Fruit fly (Drosophila melanogaster) whole organism, embryonic: ENCODE data around the gene Mco1.

Source experiments
- Abd-B ChIP-seq: fragments of 200-800 bp; sonication (Bioruptor generic); optimal IDR thresholded peaks from 2 replicates; lab custom pipeline; 2018; ENCODE audit warnings: missing biosample characterization, mild to moderate bottlenecking, missing genetic modification characterization, moderate library complexity
- Ada2b ChIP-seq: fragments of 200-800 bp; sonication (Bioruptor generic); IDR thresholded peaks from 2 replicates; pipeline ENCODE4 v1.3.6; 2022; ENCODE audit warnings: missing biosample characterization, missing genetic modification characterization
- CG10267 ChIP-seq: fragments of 200-800 bp; sonication (Bioruptor generic); optimal IDR thresholded peaks from 2 replicates; lab custom pipeline; 2018; ENCODE audit warnings: missing biosample characterization, mild to moderate bottlenecking, missing genetic modification characterization, moderate library complexity
- CG11504 ChIP-seq: fragments of 200-800 bp; sonication (Bioruptor generic); optimal IDR thresholded peaks from 3 replicates; lab custom pipeline; 2019; ENCODE audit warnings: missing biosample characterization, mild to moderate bottlenecking, missing genetic modification characterization, moderate library complexity
- CG15269 ChIP-seq: fragments of 200-800 bp; sonication (Bioruptor generic); optimal IDR thresholded peaks from 2 replicates; lab custom pipeline; 2018; ENCODE audit warnings: missing biosample characterization, mild to moderate bottlenecking, missing genetic modification characterization, moderate library complexity
- CG15601 ChIP-seq: fragments of 200-800 bp; sonication (Bioruptor generic); optimal IDR thresholded peaks from 3 replicates; lab custom pipeline; 2019; ENCODE audit warnings: missing biosample characterization, mild to moderate bottlenecking, missing genetic modification characterization, moderate library complexity
- CG16815 ChIP-seq: fragments of 200-800 bp; sonication (Bioruptor generic); optimal IDR thresholded peaks from 3 replicates; lab custom pipeline; 2017; ENCODE audit warnings: missing biosample characterization, mild to moderate bottlenecking, missing genetic modification characterization
- CG17361 ChIP-seq: fragments of 200-800 bp; sonication (Bioruptor generic); IDR thresholded peaks from 3 replicates; pipeline ENCODE4 v1.3.6; 2022; ENCODE audit warnings: missing biosample characterization, missing genetic modification characterization
- CG17912 ChIP-seq: fragments of 200-800 bp; sonication (Bioruptor generic); optimal IDR thresholded peaks from 2 replicates; lab custom pipeline; 2018; ENCODE audit warnings: missing biosample characterization, mild to moderate bottlenecking, missing genetic modification characterization
- CG18764 ChIP-seq: fragments of 200-800 bp; sonication (Bioruptor generic); optimal IDR thresholded peaks from 3 replicates; lab custom pipeline; 2016; ENCODE audit warnings: missing biosample characterization, missing genetic modification characterization
- CG2116 ChIP-seq: fragments of 200-800 bp; sonication (Bioruptor generic); optimal IDR thresholded peaks from 3 replicates; lab custom pipeline; 2018; ENCODE audit warnings: missing biosample characterization, mild to moderate bottlenecking, missing genetic modification characterization
- CG32767 ChIP-seq: fragments of 200-800 bp; sonication (Bioruptor generic); IDR thresholded peaks from 2 replicates; pipeline ENCODE4 v1.3.6; 2022; ENCODE audit warnings: missing biosample characterization, missing genetic modification characterization
- CG32772 ChIP-seq: fragments of 200-800 bp; sonication (Bioruptor generic); IDR thresholded peaks from 2 replicates; pipeline ENCODE4 v1.3.6; 2022; ENCODE audit warnings: missing biosample characterization, missing genetic modification characterization
- CG3281 ChIP-seq: fragments of 200-800 bp; sonication (Bioruptor generic); optimal IDR thresholded peaks from 3 replicates; lab custom pipeline; 2017; ENCODE audit warnings: missing biosample characterization, mild to moderate bottlenecking, missing genetic modification characterization
- CG3995 ChIP-seq: fragments of 200-800 bp; sonication (Bioruptor generic); optimal IDR thresholded peaks from 3 replicates; lab custom pipeline; 2016; ENCODE audit warnings: missing biosample characterization, missing genetic modification characterization
- CG4360 ChIP-seq: fragments of 200-800 bp; sonication (Bioruptor generic); IDR thresholded peaks from 2 replicates; pipeline ENCODE4 v1.3.6; 2022; ENCODE audit warnings: missing biosample characterization, missing genetic modification characterization
- CG6272 ChIP-seq: fragments of 200-800 bp; sonication (Bioruptor generic); IDR thresholded peaks from 2 replicates; pipeline ENCODE4 v1.3.6; 2022; ENCODE audit warnings: missing biosample characterization, missing genetic modification characterization
- CG8765 ChIP-seq: fragments of 200-800 bp; sonication (Bioruptor generic); IDR thresholded peaks from 2 replicates; pipeline ENCODE4 v1.3.6; 2022; ENCODE audit warnings: missing biosample characterization, missing genetic modification characterization
- CG9727 ChIP-seq: fragments of 200-800 bp; sonication (Bioruptor generic); optimal IDR thresholded peaks from 3 replicates; lab custom pipeline; 2017; ENCODE audit warnings: missing biosample characterization, mild to moderate bottlenecking, missing genetic modification characterization
- CG9817 ChIP-seq: fragments of 200-800 bp; sonication (Bioruptor generic); optimal IDR thresholded peaks from 2 replicates; lab custom pipeline; 2018; ENCODE audit warnings: missing biosample characterization, mild to moderate bottlenecking, missing genetic modification characterization, moderate library complexity
- CG9876 ChIP-seq: fragments of 200-800 bp; sonication (Bioruptor generic); optimal IDR thresholded peaks from 2 replicates; lab custom pipeline; 2016; ENCODE audit warnings: missing biosample characterization, missing genetic modification characterization
- Dip3 ChIP-seq: fragments of 200-800 bp; sonication (Bioruptor generic); optimal IDR thresholded peaks from 3 replicates; lab custom pipeline; 2016; ENCODE audit warnings: missing biosample characterization, missing genetic modification characterization
- Drgx ChIP-seq: fragments of 200-800 bp; sonication (Bioruptor generic); IDR thresholded peaks from 2 replicates; pipeline ENCODE4 v1.3.6; 2022; ENCODE audit warnings: missing biosample characterization, missing genetic modification characterization
- H15 ChIP-seq: fragments of 200-800 bp; sonication (Bioruptor generic); IDR thresholded peaks from 3 replicates; pipeline ENCODE4 v1.3.6; 2022; ENCODE audit warnings: missing biosample characterization, missing genetic modification characterization
- HLH54F ChIP-seq: fragments of 200-800 bp; sonication (Bioruptor generic); optimal IDR thresholded peaks from 3 replicates; lab custom pipeline; 2016; ENCODE audit warnings: missing biosample characterization, missing genetic modification characterization
- HmgZ ChIP-seq: fragments of 200-800 bp; sonication (Bioruptor generic); optimal IDR thresholded peaks from 2 replicates; lab custom pipeline; 2018; ENCODE audit warnings: missing biosample characterization, mild to moderate bottlenecking, missing genetic modification characterization
- Hmx ChIP-seq: fragments of 200-800 bp; sonication (Bioruptor generic); optimal IDR thresholded peaks from 2 replicates; lab custom pipeline; 2016; ENCODE audit warnings: missing biosample characterization, missing genetic modification characterization
- Hr39 ChIP-seq: fragments of >200 bp; optimal IDR thresholded peaks from 2 replicates; lab custom pipeline; 2017
- Hr51 ChIP-seq, 2 experiments: fragments of 200-800 bp; sonication (Bioruptor generic); optimal IDR thresholded peaks; 2 replicates in 1 of 2; 3 replicates in 1 of 2; lab custom pipeline; 2016 to 2018; ENCODE audit warnings: missing biosample characterization in 2 of 2, missing genetic modification characterization in 2 of 2, mild to moderate bottlenecking in 1 of 2, moderate library complexity in 1 of 2
- Med ChIP-seq: fragments of 200-800 bp; sonication (Bioruptor generic); peaks from one replicate; lab custom pipeline; 2016; ENCODE audit warnings: missing biosample characterization, missing genetic modification characterization, mild to moderate bottlenecking, inconsistent platforms, moderate library complexity
- Meics ChIP-seq: fragments of 200-800 bp; sonication (Bioruptor generic); optimal IDR thresholded peaks from 2 replicates; lab custom pipeline; 2017; ENCODE audit warnings: missing biosample characterization, mild to moderate bottlenecking, missing genetic modification characterization
- Mes4 ChIP-seq: fragments of 200-800 bp; sonication (Bioruptor generic); optimal IDR thresholded peaks from 2 replicates; lab custom pipeline; 2016; ENCODE audit warnings: missing biosample characterization, missing genetic modification characterization
- Opbp ChIP-seq: fragments of 200-800 bp; sonication (Bioruptor generic); IDR thresholded peaks from 3 replicates; pipeline ENCODE4 v1.3.6; 2022; ENCODE audit warnings: missing biosample characterization, missing genetic modification characterization; ENCODE audit not compliant: partially characterized antibody
- Six4 ChIP-seq: fragments of 200-800 bp; sonication (Bioruptor generic); optimal IDR thresholded peaks from 2 replicates; lab custom pipeline; 2016; ENCODE audit warnings: missing biosample characterization, missing genetic modification characterization
- Spps ChIP-seq: fragments of 200-800 bp; sonication (Bioruptor generic); optimal IDR thresholded peaks from 2 replicates; lab custom pipeline; 2018; ENCODE audit warnings: missing biosample characterization, mild to moderate bottlenecking, missing genetic modification characterization
- ab ChIP-seq: fragments of 200-800 bp; sonication (Bioruptor generic); optimal IDR thresholded peaks from 2 replicates; lab custom pipeline; 2016; ENCODE audit warnings: missing biosample characterization, missing genetic modification characterization
- abd-A ChIP-seq: fragments of 200-800 bp; sonication (Bioruptor generic); optimal IDR thresholded peaks from 3 replicates; lab custom pipeline; 2019; ENCODE audit warnings: missing biosample characterization, mild to moderate bottlenecking, missing genetic modification characterization, moderate library complexity
- ash1 ChIP-seq: fragments of 200-800 bp; sonication (Bioruptor generic); optimal IDR thresholded peaks from 2 replicates; lab custom pipeline; 2018; ENCODE audit warnings: missing biosample characterization, mild to moderate bottlenecking, missing genetic modification characterization
- cg ChIP-seq: fragments of 200-800 bp; sonication (Bioruptor generic); optimal IDR thresholded peaks from 3 replicates; lab custom pipeline; 2019; ENCODE audit warnings: missing biosample characterization, mild to moderate bottlenecking, missing genetic modification characterization, moderate library complexity
- ems ChIP-seq: fragments of 200-800 bp; sonication (Bioruptor generic); optimal IDR thresholded peaks from 3 replicates; lab custom pipeline; 2016; ENCODE audit warnings: missing biosample characterization, missing genetic modification characterization
- eyg ChIP-seq: fragments of 200-800 bp; sonication (Bioruptor generic); optimal IDR thresholded peaks from 3 replicates; lab custom pipeline; 2016; ENCODE audit warnings: missing biosample characterization, missing genetic modification characterization
- gcm2 ChIP-seq: fragments of 200-800 bp; sonication (Bioruptor generic); optimal IDR thresholded peaks from 2 replicates; lab custom pipeline; 2016; ENCODE audit warnings: missing biosample characterization, missing genetic modification characterization
- hb ChIP-seq: fragments of 200-800 bp; sonication (Bioruptor generic); IDR thresholded peaks from 3 replicates; pipeline ENCODE4 v1.3.6; 2022; ENCODE audit warnings: missing biosample characterization, missing genetic modification characterization; ENCODE audit not compliant: partially characterized antibody
- her ChIP-seq: fragments of 200-800 bp; sonication (Bioruptor generic); optimal IDR thresholded peaks from 2 replicates; lab custom pipeline; 2016; ENCODE audit warnings: missing biosample characterization, missing genetic modification characterization
- lmd ChIP-seq: fragments of 200-800 bp; sonication (Bioruptor generic); IDR thresholded peaks from 2 replicates; pipeline ENCODE4 v1.3.6; 2022; ENCODE audit warnings: missing biosample characterization, missing genetic modification characterization
- lola ChIP-seq, 3 experiments: fragments of >200 bp in 2 of 3; fragments of 200-800 bp in 1 of 3; sonication (Bioruptor generic) in 1 of 3; optimal IDR thresholded peaks; 2 replicates each; lab custom pipeline; 2017 to 2019; ENCODE audit warnings: missing biosample characterization in 3 of 3, missing genetic modification characterization in 3 of 3, mild to moderate bottlenecking in 1 of 3, moderate library complexity in 1 of 3
- pita ChIP-seq: fragments of 200-800 bp; sonication (Bioruptor generic); optimal IDR thresholded peaks from 2 replicates; lab custom pipeline; 2017; ENCODE audit warnings: missing biosample characterization, mild to moderate bottlenecking, missing genetic modification characterization
- rib ChIP-seq: fragments of 200-800 bp; sonication (Bioruptor generic); IDR thresholded peaks from 2 replicates; pipeline ENCODE4 v1.3.6; 2022; ENCODE audit warnings: missing biosample characterization, missing genetic modification characterization
- sens ChIP-seq: fragments of 200-800 bp; sonication (Bioruptor generic); peaks from one replicate; lab custom pipeline; 2016; ENCODE audit warnings: missing biosample characterization, missing genetic modification characterization
- shn ChIP-seq: fragments of 200-800 bp; sonication (Bioruptor generic); optimal IDR thresholded peaks from 3 replicates; lab custom pipeline; 2016; ENCODE audit warnings: missing biosample characterization, missing genetic modification characterization
- vvl ChIP-seq: fragments of 200-800 bp; sonication (Bioruptor generic); IDR thresholded peaks from 2 replicates; pipeline ENCODE4 v1.3.6; 2022; ENCODE audit warnings: missing biosample characterization, missing genetic modification characterization
- zf30C ChIP-seq: fragments of 200-800 bp; sonication (Bioruptor generic); optimal IDR thresholded peaks from 3 replicates; lab custom pipeline; 2018; ENCODE audit warnings: missing biosample characterization, mild to moderate bottlenecking, missing genetic modification characterization

Mco1 gene

dm6 chr2L:9438227-9438626 lies 21.8 kb downstream of the Mco1 start (continued):
- TF ChIP-seq Hmx (GFP tag; lab: Kevin White, UChicago) (no peak), her (GFP tag; lab: Kevin White, UChicago) (no peak), ash1 (GFP tag; lab: Kevin White, UChicago) (no peak), gcm2 (GFP tag; lab: Kevin White, UChicago) (no peak), sens (GFP tag; lab: Kevin White, UChicago) (no peak), CG2116 (GFP tag; lab: Kevin White, UChicago) (no peak), CG17361 (GFP tag; lab: Robert Waterston, UW) (no peak), Hr39 (lab: Kevin White, UChicago) (no peak), CG9876 (GFP tag; lab: Kevin White, UChicago) (no peak), lmd (GFP tag; lab: Robert Waterston, UW) (0 out of 2 replicates have a peak, but pooled peaks have one; percentile 30), CG18764 (GFP tag; lab: Kevin White, UChicago) (no peak), H15 (GFP tag; lab: Robert Waterston, UW) (no peak), CG15269 (tag; lab: Kevin White, UChicago) (peak; percentile 5), Opbp (GFP tag; lab: Robert Waterston, UW) (no peak), pita (no peak), CG17912 (no peak), CG32767 (GFP tag; lab: Robert Waterston, UW) (no peak), CG15601 (tag; lab: Kevin White, UChicago) (no peak), abd-A (tag; lab: Kevin White, UChicago) (no peak), rib (GFP tag; lab: Robert Waterston, UW) (no peak), zf30C (GFP tag; lab: Kevin White, UChicago) (no peak), Dip3 (GFP tag; lab: Kevin White, UChicago) (no peak), lola (GFP tag; optimal IDR thresholded peaks at IDR 0.05; lab: Kevin White, UChicago) (no peak), CG10267 (tag; lab: Kevin White, UChicago) (no peak), CG6272 (GFP tag; lab: Robert Waterston, UW) (no peak), Mes4 (GFP tag; lab: Kevin White, UChicago) (no peak), CG9817 (tag; lab: Kevin White, UChicago) (no peak), Spps (no peak), CG9727 (GFP tag; lab: Kevin White, UChicago) (peak; percentile 0), shn (GFP tag; lab: Kevin White, UChicago) (no peak), CG32772 (GFP tag; lab: Robert Waterston, UW) (no peak), Med (GFP tag; lab: Kevin White, UChicago) (peak; percentile 84), CG4360 (GFP tag; lab: Robert Waterston, UW) (no peak), Drgx (GFP tag; lab: Robert Waterston, UW) (0 out of 2 replicates have a peak, but pooled peaks have one; percentile 31), ems (GFP tag; lab: Kevin White, UChicago) (no peak), Hr51 (GFP tag; optimal IDR thresholded peaks at IDR 0.05; lab: Kevin White, UChicago) (peak in 1 of 2 experiments; percentile 6), Six4 (no peak), CG16815 (GFP tag; lab: Kevin White, UChicago) (no peak), CG8765 (no peak), eyg (GFP tag; lab: Kevin White, UChicago) (no peak), cg (GFP tag; lab: Kevin White, UChicago) (no peak), CG3281 (GFP tag; lab: Kevin White, UChicago) (no peak), CG11504 (tag; lab: Kevin White, UChicago) (no peak), HLH54F (GFP tag; lab: Kevin White, UChicago) (no peak), CG3995 (GFP tag; lab: Kevin White, UChicago) (no peak), Meics (GFP tag; lab: Kevin White, UChicago) (peak; percentile 18), HmgZ (tag; lab: Kevin White, UChicago) (no peak), hb (GFP tag; lab: Robert Waterston, UW) (no peak), Abd-B (GFP tag; lab: Kevin White, UChicago) (no peak), vvl (GFP tag; lab: Robert Waterston, UW) (0 out of 2 replicates have a peak, but pooled peaks have one; percentile 42), ab (GFP tag; lab: Kevin White, UChicago) (no peak), Ada2b (peak; percentile 4; the same call in 1 of the 2 replicates)
